Fruit fly (Drosophila melanogaster): ENCODE data around the gene dsx.

Gene dsx

DNA sequence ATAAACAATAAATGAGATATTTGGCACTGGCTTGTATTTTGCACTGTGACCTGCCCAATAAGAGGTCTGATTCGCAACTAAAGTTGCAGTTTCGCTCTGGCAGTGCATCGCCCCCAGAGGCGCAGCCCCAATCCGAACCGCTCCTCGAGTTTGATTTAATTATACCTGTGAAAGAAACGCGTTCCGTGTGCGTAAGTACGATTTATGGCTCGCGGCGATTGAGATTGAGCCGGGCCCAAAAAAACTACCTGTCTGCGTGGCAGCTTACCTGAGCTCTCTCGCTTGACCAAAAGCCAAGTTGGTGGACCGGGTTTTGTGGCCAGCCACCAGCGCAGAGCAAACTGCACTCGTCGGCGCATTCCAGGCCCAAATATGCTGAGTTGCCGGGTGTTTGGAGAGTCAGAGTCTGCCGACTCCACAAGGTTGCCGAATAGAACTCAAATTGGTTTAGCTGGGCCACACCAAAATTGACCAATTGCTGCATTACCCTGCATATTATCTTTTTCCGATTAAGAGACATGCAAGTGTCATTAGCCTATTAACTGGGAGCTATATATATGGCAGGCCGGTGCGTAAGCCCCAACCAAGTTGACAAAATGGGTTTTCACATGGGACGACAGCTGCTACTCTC lies 11.3 kb upstream of the dsx start, which contains the start of the genes CD98hc and Os-C:
Gene CD98hc (minus strand): TSS at position 50 of the 631 bp plus-strand sequence.
Gene Os-C (plus strand): TSS at position 581 of the 631 bp plus-strand sequence.
- TF ChIP-seq dsx (GFP tag; optimal IDR thresholded peaks at IDR 0.05; ENCODE audit: poor library complexity, severe bottlenecking) = peak; percentile 25
- no peak for TF ChIP-seq ss (GFP tag; optimal IDR thresholded peaks at IDR 0.05)
- TF ChIP-seq CG8319 (GFP tag; optimal IDR thresholded peaks at IDR 0.05) = no peak
- 0 out of 3 replicates have a peak, but pooled peaks have one; percentile 20 for TF ChIP-seq CG8119 (GFP tag; IDR thresholded peaks at IDR 0.05)
- no peak for TF ChIP-seq Hr39 (GFP tag; optimal IDR thresholded peaks at IDR 0.05)
- TF ChIP-seq CG11294 (GFP tag; IDR thresholded peaks at IDR 0.05) = peak; percentile 6; the same call in 1 of the 2 replicates
- no peak for TF ChIP-seq esn (GFP tag; optimal IDR thresholded peaks at IDR 0.05)
- TF ChIP-seq eg (GFP tag; IDR thresholded peaks at IDR 0.05) = no peak
- TF ChIP-seq CG6163 (GFP tag; IDR thresholded peaks at IDR 0.05) = 0 out of 3 replicates have a peak, but pooled peaks have one; percentile 16
- no peak for TF ChIP-seq CG10631 (GFP tag; optimal IDR thresholded peaks at IDR 0.05)
- TF ChIP-seq CG11762 (GFP tag; optimal IDR thresholded peaks at IDR 0.05; ENCODE audit: insufficient read depth) = no peak
- peak; percentile 82 for TF ChIP-seq CG6854 (GFP tag; optimal IDR thresholded peaks at IDR 0.05)
- TF ChIP-seq CG34406 (GFP tag; optimal IDR thresholded peaks at IDR 0.05) = no peak
- TF ChIP-seq CG15336 (GFP tag; IDR thresholded peaks at IDR 0.05) = peak; percentile 23; the same call in 1 of the 2 replicates
- no peak for TF ChIP-seq CG6808 (GFP tag; optimal IDR thresholded peaks at IDR 0.05)

DNA sequence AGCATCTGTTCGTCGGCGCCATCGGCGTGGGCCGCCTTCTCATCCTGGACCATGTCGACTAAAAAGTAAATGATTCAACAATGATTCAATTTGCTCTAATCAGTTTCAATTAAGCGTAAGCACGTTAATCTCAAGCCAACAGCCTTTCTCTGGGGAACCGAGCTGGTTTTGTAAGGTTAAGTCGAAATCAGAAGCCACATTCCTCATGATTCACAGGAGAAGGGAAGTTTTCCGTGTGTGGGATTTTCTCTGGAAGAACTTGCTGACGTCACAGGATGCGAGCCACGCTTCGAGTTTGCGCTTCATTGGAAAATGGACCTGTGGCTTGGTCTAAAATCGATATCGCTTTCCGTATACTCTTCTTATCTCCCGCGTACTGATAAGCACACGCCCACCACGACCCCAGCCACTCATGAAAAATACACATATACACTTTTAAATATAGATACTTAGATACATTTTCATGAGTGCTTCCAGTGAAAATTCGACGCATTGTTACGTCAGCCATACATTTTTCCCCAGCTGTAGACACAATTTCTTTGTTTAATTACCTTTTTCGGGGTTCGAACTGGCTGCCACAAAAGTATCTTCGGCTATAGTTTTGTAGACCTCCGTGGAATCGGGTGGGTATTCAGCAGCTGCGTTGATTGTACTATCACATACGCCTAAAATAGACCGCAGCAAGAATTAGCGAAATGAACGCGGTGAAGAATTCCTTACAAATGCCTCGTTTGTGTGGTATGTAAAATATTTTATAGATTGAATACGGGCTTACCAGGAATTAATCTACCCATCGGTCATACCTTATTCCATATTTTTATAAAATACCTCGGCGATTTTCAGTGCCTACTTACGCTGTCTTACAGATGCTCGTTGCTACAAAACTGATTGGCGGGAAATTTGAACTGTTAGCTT lies 10.1 kb upstream of the dsx start:
- peak; percentile 36 for TF ChIP-seq Eip78C (GFP tag)
- no peak for TF ChIP-seq net (GFP tag; optimal IDR thresholded peaks at IDR 0.05)
- TF ChIP-seq cyc (GFP tag; optimal IDR thresholded peaks at IDR 0.05) = no peak
- TF ChIP-seq vri (GFP tag; optimal IDR thresholded peaks at IDR 0.05) = peak; percentile 88
- TF ChIP-seq Ets96B (tag; optimal IDR thresholded peaks at IDR 0.05) = no peak
- peak; percentile 83 for TF ChIP-seq svp (GFP tag)
- no peak for TF ChIP-seq CG6792 (GFP tag; optimal IDR thresholded peaks at IDR 0.05)
- no peak for TF ChIP-seq dac (GFP tag; optimal IDR thresholded peaks at IDR 0.05)
- TF ChIP-seq CG3919 (GFP tag; optimal IDR thresholded peaks at IDR 0.05) = no peak
- peak; percentile 4 for TF ChIP-seq Sox102F (GFP tag; optimal IDR thresholded peaks at IDR 0.05)
- peak; percentile 25 for TF ChIP-seq CG1621 (tag; optimal IDR thresholded peaks at IDR 0.05)
- TF ChIP-seq Eip93F (GFP tag; optimal IDR thresholded peaks at IDR 0.05) = no peak
- TF ChIP-seq fd59A (GFP tag; optimal IDR thresholded peaks at IDR 0.05) = no peak
- TF ChIP-seq Smox (GFP tag; optimal IDR thresholded peaks at IDR 0.05) = peak; percentile 12
- no peak for TF ChIP-seq CG6163 (GFP tag; IDR thresholded peaks at IDR 0.05)
- no peak for TF ChIP-seq salr (GFP tag; optimal IDR thresholded peaks at IDR 0.05)
- peak; percentile 0 for TF ChIP-seq CG6276 (GFP tag; optimal IDR thresholded peaks at IDR 0.05)
- TF ChIP-seq CG34406 (GFP tag; optimal IDR thresholded peaks at IDR 0.05) = no peak
- TF ChIP-seq CG10669 (GFP tag; optimal IDR thresholded peaks at IDR 0.05) = no peak
- TF ChIP-seq esn (GFP tag; optimal IDR thresholded peaks at IDR 0.05) = peak; percentile 24
- TF ChIP-seq Sox14 (GFP tag; optimal IDR thresholded peaks at IDR 0.05) = peak; percentile 55
- no peak for TF ChIP-seq CG32006 (GFP tag; optimal IDR thresholded peaks at IDR 0.05)
- TF ChIP-seq Ets21C (GFP tag; optimal IDR thresholded peaks at IDR 0.05) = no peak
- TF ChIP-seq dsx (GFP tag; optimal IDR thresholded peaks at IDR 0.05; ENCODE audit: poor library complexity, severe bottlenecking) = peak; percentile 71
- TF ChIP-seq fkh (GFP tag; optimal IDR thresholded peaks at IDR 0.05) = no peak
- no peak for TF ChIP-seq CG8319 (GFP tag; optimal IDR thresholded peaks at IDR 0.05)
- no peak for TF ChIP-seq CG8119 (GFP tag; IDR thresholded peaks at IDR 0.05)
- TF ChIP-seq spab (GFP tag; optimal IDR thresholded peaks at IDR 0.05) = no peak
- no peak for TF ChIP-seq acj6 (GFP tag; optimal IDR thresholded peaks at IDR 0.05)
- no peak for TF ChIP-seq CG15336 (GFP tag; IDR thresholded peaks at IDR 0.05)
- TF ChIP-seq CG3032 (tag; optimal IDR thresholded peaks at IDR 0.05) = peak; percentile 27
- no peak for TF ChIP-seq CG10631 (GFP tag; optimal IDR thresholded peaks at IDR 0.05)
- TF ChIP-seq CG6808 (GFP tag; optimal IDR thresholded peaks at IDR 0.05) = no peak
- no peak for TF ChIP-seq Gug (GFP tag; IDR thresholded peaks at IDR 0.05)
- TF ChIP-seq Eip75B (GFP tag; optimal IDR thresholded peaks at IDR 0.05) = no peak
